Fruit fly (Drosophila melanogaster) whole organism, adult: ENCODE data around the gene how.

Source experiments
- CG1620 ChIP-seq: fragments of 200-800 bp; sonication (Bioruptor generic); optimal IDR thresholded peaks from 2 replicates; lab custom pipeline; 2016; ENCODE audit warnings: missing biosample characterization, missing genetic modification characterization
- CG5204 ChIP-seq: fragments of 200-800 bp; sonication (Bioruptor generic); optimal IDR thresholded peaks from 2 replicates; lab custom pipeline; 2016; ENCODE audit warnings: missing biosample characterization, missing genetic modification characterization
- bab1 ChIP-seq: fragments of 200-800 bp; sonication (Bioruptor generic); optimal IDR thresholded peaks from 3 replicates; lab custom pipeline; 2019; ENCODE audit warnings: missing biosample characterization, mild to moderate bottlenecking, missing genetic modification characterization, moderate library complexity
- kay ChIP-seq: fragments of 200-800 bp; sonication (Bioruptor generic); peaks from one replicate; lab custom pipeline; 2016; ENCODE audit warnings: missing biosample characterization, missing genetic modification characterization, borderline replicate concordance
- ovo ChIP-seq: fragments of 200-800 bp; sonication (Bioruptor generic); optimal IDR thresholded peaks from 2 replicates; lab custom pipeline; 2016; ENCODE audit warnings: missing biosample characterization, missing genetic modification characterization

DNA sequence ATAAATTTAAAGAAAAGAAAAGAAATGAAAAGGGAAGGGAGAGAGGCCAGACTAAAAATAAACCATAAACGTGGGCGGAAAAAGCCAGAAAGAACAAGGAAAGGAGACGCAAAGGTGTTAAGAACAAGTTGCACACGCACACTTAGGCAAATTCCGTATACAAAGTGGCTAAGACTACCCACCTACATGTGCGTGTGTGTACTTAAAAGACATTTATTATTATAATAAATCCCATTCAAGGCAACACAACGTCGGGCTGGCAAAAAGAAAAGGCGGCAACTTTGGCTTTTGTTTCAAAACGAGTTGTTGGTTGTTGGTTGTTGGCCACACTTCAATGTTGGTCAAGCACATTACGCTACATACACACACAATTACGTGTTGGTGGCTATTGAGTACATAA is 10.2 kb downstream of the how start:
- TF ChIP-seq bab1 (GFP tag; lab: Kevin White, UChicago) = no peak
- no peak for TF ChIP-seq CG1620 (GFP tag; lab: Kevin White, UChicago)
- TF ChIP-seq CG5204 (GFP tag; lab: Kevin White, UChicago) = no peak
- no peak for TF ChIP-seq kay (GFP tag; lab: Kevin White, UChicago)
- no peak for TF ChIP-seq ovo
